Fruit fly (Drosophila melanogaster): Measurements from ENCODE around the gene Coq4.

Coq4 gene

dm6 chr3L:17465804-17466203 is 32.4 kb upstream of the Coq4 start, which contains the start of gene QIL1 (continued):
- TF ChIP-seq insv (GFP tag; optimal IDR thresholded peaks at IDR 0.05) = no peak
- peak; percentile 16 for TF ChIP-seq zen (tag; optimal IDR thresholded peaks at IDR 0.05)
- no peak for TF ChIP-seq HLH3B (GFP tag; IDR thresholded peaks at IDR 0.05)
- TF ChIP-seq CrebB (tag; optimal IDR thresholded peaks at IDR 0.05) = no peak
- TF ChIP-seq BEAF-32 (GFP tag; optimal IDR thresholded peaks at IDR 0.05) = peak; percentile 41
- TF ChIP-seq CG17385 (GFP tag; optimal IDR thresholded peaks at IDR 0.05) = no peak
- peak; percentile 37; the same call in 1 of the 2 replicates for TF ChIP-seq CG13287 (GFP tag; IDR thresholded peaks at IDR 0.05; ENCODE audit: partially characterized antibody)
- peak; percentile 85 for TF ChIP-seq stwl (tag; optimal IDR thresholded peaks at IDR 0.05)
- TF ChIP-seq CG2116 (GFP tag; optimal IDR thresholded peaks at IDR 0.05) = peak; percentile 59
- no peak for TF ChIP-seq CG17612 (GFP tag; IDR thresholded peaks at IDR 0.05)
- no peak for TF ChIP-seq fru (optimal IDR thresholded peaks at IDR 0.05)
- peak; percentile 62 for TF ChIP-seq Dp (GFP tag; optimal IDR thresholded peaks at IDR 0.05)
- TF ChIP-seq CG2129 (GFP tag; IDR thresholded peaks at IDR 0.05; ENCODE audit: partially characterized antibody) = no peak
- no peak for TF ChIP-seq sna (GFP tag; IDR thresholded peaks at IDR 0.05; ENCODE audit: partially characterized antibody)
- no peak for TF ChIP-seq ftz-f1 (GFP tag; optimal IDR thresholded peaks at IDR 0.05)
- no peak for TF ChIP-seq usp (GFP tag; optimal IDR thresholded peaks at IDR 0.05)
- TF ChIP-seq sd (tag; optimal IDR thresholded peaks at IDR 0.05) = peak; percentile 52
- 0 out of 3 replicates have a peak, but pooled peaks have one; percentile 33 for TF ChIP-seq CG17361 (GFP tag; IDR thresholded peaks at IDR 0.05)
- no peak for TF ChIP-seq klu (GFP tag; IDR thresholded peaks at IDR 0.05)
- peak; percentile 44; the same call in 1 of the 2 replicates for TF ChIP-seq Dref (GFP tag; IDR thresholded peaks at IDR 0.05)
- TF ChIP-seq CG33213 (GFP tag; optimal IDR thresholded peaks at IDR 0.05) = peak; percentile 26
- TF ChIP-seq gcm2 (GFP tag; optimal IDR thresholded peaks at IDR 0.05) = no peak
- no peak for TF ChIP-seq ken (GFP tag; IDR thresholded peaks at IDR 0.05)
- no peak for TF ChIP-seq lab (GFP tag; optimal IDR thresholded peaks at IDR 0.05)
- peak; percentile 90 for TF ChIP-seq CG4617 (GFP tag; optimal IDR thresholded peaks at IDR 0.05; ENCODE audit: borderline replicate concordance)
- TF ChIP-seq gfzf (GFP tag; optimal IDR thresholded peaks at IDR 0.05) = peak; percentile 94
- no peak for TF ChIP-seq tin (GFP tag; optimal IDR thresholded peaks at IDR 0.05)
- TF ChIP-seq dati (GFP tag; IDR thresholded peaks at IDR 0.05) = no peak
- TF ChIP-seq Ets97D (GFP tag; optimal IDR thresholded peaks at IDR 0.05) = peak; percentile 65
- no peak for TF ChIP-seq fd102C (GFP tag; optimal IDR thresholded peaks at IDR 0.05)
- no peak for TF ChIP-seq HLH4C (GFP tag; IDR thresholded peaks at IDR 0.05; ENCODE audit: partially characterized antibody)
- TF ChIP-seq Fer1 (GFP tag; optimal IDR thresholded peaks at IDR 0.05) = no peak
- peak; percentile 16 for TF ChIP-seq gem (tag; optimal IDR thresholded peaks at IDR 0.05)
- peak; percentile 77 for TF ChIP-seq trem (tag; optimal IDR thresholded peaks at IDR 0.05)
- no peak for TF ChIP-seq gce (GFP tag; IDR thresholded peaks at IDR 0.05)
- TF ChIP-seq CG15269 (tag; optimal IDR thresholded peaks at IDR 0.05) = no peak
- no peak for TF ChIP-seq CG18619 (GFP tag; optimal IDR thresholded peaks at IDR 0.05)
- no peak for TF ChIP-seq Hand (GFP tag; optimal IDR thresholded peaks at IDR 0.05)
- TF ChIP-seq Hsf (GFP tag; optimal IDR thresholded peaks at IDR 0.05) = no peak
- peak; percentile 29 for TF ChIP-seq grau (tag; optimal IDR thresholded peaks at IDR 0.05)
- TF ChIP-seq CG10321 (GFP tag; IDR thresholded peaks at IDR 0.05) = no peak
- no peak for TF ChIP-seq B-H2 (GFP tag; optimal IDR thresholded peaks at IDR 0.05)
- TF ChIP-seq CG3726 (GFP tag; IDR thresholded peaks at IDR 0.05) = no peak
- no peak for TF ChIP-seq CG17568 (GFP tag; optimal IDR thresholded peaks at IDR 0.05)
- peak; percentile 61 for TF ChIP-seq MBD-R2 (GFP tag; IDR thresholded peaks at IDR 0.05)
- TF ChIP-seq Dad (GFP tag; optimal IDR thresholded peaks at IDR 0.05) = no peak
- no peak for TF ChIP-seq Dip2 (GFP tag; IDR thresholded peaks at IDR 0.05)
- peak; percentile 49 for TF ChIP-seq phol (tag; optimal IDR thresholded peaks at IDR 0.05)
- no peak for TF ChIP-seq tll (GFP tag; optimal IDR thresholded peaks at IDR 0.05)
- TF ChIP-seq CG2199 (GFP tag; IDR thresholded peaks at IDR 0.05) = peak; percentile 53; the same call in 1 of the 3 replicates
- peak; percentile 35 for TF ChIP-seq CG11504 (tag; optimal IDR thresholded peaks at IDR 0.05)
